Fruit fly (Drosophila melanogaster) Kc167 (cell line): Measurements from ENCODE around the gene MetRS-m.

ENCODE experiments used
- h ChIP-seq: fragments of >200 bp; optimal IDR thresholded peaks from 3 replicates; lab custom pipeline; 2018; ENCODE audit warnings: missing external identifiers
- psq ChIP-seq: fragments of >200 bp; optimal IDR thresholded peaks from 2 replicates; lab custom pipeline; 2017; ENCODE audit warnings: missing external identifiers

DNA sequence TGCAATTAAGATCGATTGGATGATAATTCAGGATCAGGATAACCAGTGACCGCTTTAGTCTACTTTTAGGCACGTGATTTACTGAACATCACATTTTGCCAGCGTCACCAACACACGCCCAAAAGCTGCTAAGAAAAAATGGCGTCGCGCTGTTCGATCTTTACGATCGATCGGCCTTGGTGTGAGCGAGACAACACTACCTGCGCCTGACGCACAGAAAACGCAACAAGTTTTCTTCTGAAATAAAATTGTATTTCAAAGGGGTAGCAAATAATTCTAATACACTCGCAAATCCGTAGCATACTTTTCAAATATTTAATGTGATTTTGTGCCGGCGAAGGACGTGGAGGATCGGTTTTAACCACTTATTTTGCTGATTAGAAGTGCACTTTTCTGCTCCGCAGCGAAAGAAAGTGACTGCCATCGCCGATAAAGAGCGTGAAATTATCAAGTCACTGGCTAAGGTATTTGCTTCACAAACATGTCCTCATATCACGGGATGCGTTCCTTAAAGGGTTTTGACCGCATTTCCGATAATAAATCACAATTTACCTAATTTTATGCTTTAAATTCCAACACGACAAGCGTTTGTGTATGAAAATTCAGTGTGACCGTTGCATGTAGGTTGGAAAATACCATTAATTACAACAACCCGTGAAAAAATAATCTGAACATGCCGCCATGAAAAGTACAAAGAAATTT is 48.3 kb upstream of the MetRS-m start:
- TF ChIP-seq psq (lab: Kevin White, UChicago) (no peak), h (lab: Kevin White, UChicago) (no peak)
